Worm (Caenorhabditis elegans) whole organism, L3 larva: Measurements from ENCODE around the gene Y9C2UA.1.

Source experiments
- R02D3.7 ChIP-seq: fragments of 150-350 bp; optimal IDR thresholded peaks from 2 replicates; lab custom pipeline; 2014; ENCODE audit warnings: missing biosample characterization, missing genetic modification characterization
- ZK546.5 ChIP-seq: sonication (generic microtip); optimal IDR thresholded peaks from 2 replicates; lab custom pipeline; 2017; ENCODE audit warnings: missing biosample characterization, missing genetic modification characterization
- aly-2 ChIP-seq: fragments of 150-350 bp; optimal IDR thresholded peaks from 2 replicates; lab custom pipeline; 2014; ENCODE audit warnings: missing biosample characterization, missing genetic modification characterization
- ama-1 ChIP-seq: fragments of 150-350 bp; optimal IDR thresholded peaks from 2 replicates; lab custom pipeline; 2018
- ceh-16 ChIP-seq: sonication (generic microtip); optimal IDR thresholded peaks from 2 replicates; lab custom pipeline; 2017; ENCODE audit warnings: missing biosample characterization, missing genetic modification characterization
- ceh-82 ChIP-seq: fragments of 150-350 bp; optimal IDR thresholded peaks from 2 replicates; lab custom pipeline; 2014; ENCODE audit warnings: missing biosample characterization, missing genetic modification characterization
- ceh-9 ChIP-seq: sonication (generic microtip); optimal IDR thresholded peaks from 2 replicates; lab custom pipeline; 2018; ENCODE audit warnings: missing biosample characterization, missing genetic modification characterization
- egl-27 ChIP-seq: sonication (generic microtip); optimal IDR thresholded peaks from 4 replicates; lab custom pipeline; 2017; ENCODE audit warnings: missing biosample characterization, missing genetic modification reagents, missing genetic modification characterization
- egl-5 ChIP-seq: fragments of 150-350 bp; optimal IDR thresholded peaks from 2 replicates; lab custom pipeline; 2017; ENCODE audit warnings: missing biosample characterization, missing genetic modification reagents, missing genetic modification characterization, inconsistent platforms
- elt-1 ChIP-seq: fragments of 150-350 bp; optimal IDR thresholded peaks from 2 replicates; lab custom pipeline; 2014; ENCODE audit warnings: missing biosample characterization, missing genetic modification characterization
- elt-2 ChIP-seq: sonication (generic microtip); optimal IDR thresholded peaks from 2 replicates; lab custom pipeline; 2016; ENCODE audit warnings: missing genetic modification reagents, mild to moderate bottlenecking, missing genetic modification characterization, missing compliant biosample characterization
- elt-3 ChIP-seq, 3 experiments: fragments of 150-350 bp in 1 of 3; sonication (generic microtip) in 2 of 3; optimal IDR thresholded peaks; 2 replicates in 2 of 3; 4 replicates in 1 of 3; lab custom pipeline; 2014 to 2017; ENCODE audit warnings: missing biosample characterization in 3 of 3, missing genetic modification characterization in 3 of 3
- fkh-2 ChIP-seq: fragments of 150-350 bp; optimal IDR thresholded peaks from 2 replicates; lab custom pipeline; 2014; ENCODE audit warnings: missing biosample characterization, missing genetic modification reagents, missing genetic modification characterization
- fos-1 ChIP-seq: fragments of 150-350 bp; optimal IDR thresholded peaks from 2 replicates; lab custom pipeline; 2014; ENCODE audit warnings: missing biosample characterization, missing genetic modification characterization
- hmg-11 ChIP-seq: sonication (generic microtip); optimal IDR thresholded peaks from 2 replicates; lab custom pipeline; 2016; ENCODE audit warnings: missing genetic modification characterization, missing compliant biosample characterization
- jun-1 ChIP-seq: fragments of 150-350 bp; optimal IDR thresholded peaks from 2 replicates; lab custom pipeline; 2014; ENCODE audit warnings: missing biosample characterization, missing genetic modification reagents, missing genetic modification characterization
- lin-15B ChIP-seq: fragments of 150-350 bp; optimal IDR thresholded peaks from 2 replicates; lab custom pipeline; 2014; ENCODE audit warnings: missing biosample characterization, missing genetic modification characterization
- lin-39 ChIP-seq: fragments of 150-350 bp; optimal IDR thresholded peaks from 2 replicates; lab custom pipeline; 2018; ENCODE audit warnings: missing biosample characterization, missing genetic modification reagents, missing genetic modification characterization
- lsy-12 ChIP-seq: sonication (generic microtip); optimal IDR thresholded peaks from 2 replicates; lab custom pipeline; 2016; ENCODE audit warnings: mild to moderate bottlenecking, missing genetic modification characterization, missing compliant biosample characterization
- mml-1 ChIP-seq: fragments of 150-350 bp; sonication (generic microtip); optimal IDR thresholded peaks from 3 replicates; lab custom pipeline; 2014; ENCODE audit warnings: missing biosample characterization, missing genetic modification characterization
- nfya-1 ChIP-seq: sonication (generic microtip); optimal IDR thresholded peaks from 2 replicates; lab custom pipeline; 2017; ENCODE audit warnings: missing genetic modification characterization, mild to moderate bottlenecking, missing compliant biosample characterization, antibody characterized with exemption, moderate library complexity; ENCODE audit not compliant: insufficient read depth
- nhr-11 ChIP-seq: fragments of 150-350 bp; optimal IDR thresholded peaks from 2 replicates; lab custom pipeline; 2014; ENCODE audit warnings: missing biosample characterization, missing genetic modification characterization
- nhr-23 ChIP-seq: fragments of 150-350 bp; optimal IDR thresholded peaks from 2 replicates; lab custom pipeline; 2014; ENCODE audit warnings: missing biosample characterization, missing genetic modification reagents, missing genetic modification characterization
- nhr-237 ChIP-seq: fragments of 150-350 bp; optimal IDR thresholded peaks from 2 replicates; lab custom pipeline; 2014; ENCODE audit warnings: missing biosample characterization, missing genetic modification characterization
- nhr-25 ChIP-seq: sonication (generic microtip); optimal IDR thresholded peaks from 2 replicates; lab custom pipeline; 2017; ENCODE audit warnings: missing biosample characterization, missing genetic modification characterization
- nhr-43 ChIP-seq: sonication (generic microtip); optimal IDR thresholded peaks from 2 replicates; lab custom pipeline; 2016; ENCODE audit warnings: mild to moderate bottlenecking, missing genetic modification characterization, missing compliant biosample characterization; ENCODE audit not compliant: poor library complexity, severe bottlenecking
- nhr-67 ChIP-seq: fragments of 150-350 bp; optimal IDR thresholded peaks from 2 replicates; lab custom pipeline; 2014; ENCODE audit warnings: missing biosample characterization, missing genetic modification characterization
- pha-4 ChIP-seq: fragments of 150-350 bp; optimal IDR thresholded peaks from 2 replicates; lab custom pipeline; 2014; ENCODE audit warnings: missing biosample characterization, missing genetic modification reagents, missing genetic modification characterization
- pqm-1 ChIP-seq: fragments of 150-350 bp; optimal IDR thresholded peaks from 2 replicates; lab custom pipeline; 2017; ENCODE audit warnings: missing biosample characterization, missing genetic modification characterization, inconsistent platforms
- sea-2 ChIP-seq: fragments of 150-350 bp; sonication (generic microtip); optimal IDR thresholded peaks from 4 replicates; lab custom pipeline; 2014; ENCODE audit warnings: missing biosample characterization, missing genetic modification reagents, missing genetic modification characterization
- skn-1 ChIP-seq: fragments of 150-350 bp; optimal IDR thresholded peaks from 2 replicates; lab custom pipeline; 2014; ENCODE audit warnings: missing biosample characterization, missing genetic modification characterization
- snpc-4 ChIP-seq: fragments of 150-350 bp; optimal IDR thresholded peaks from 2 replicates; lab custom pipeline; 2014; ENCODE audit warnings: missing biosample characterization, missing genetic modification characterization
- tbx-2 ChIP-seq: sonication (generic microtip); optimal IDR thresholded peaks from 2 replicates; lab custom pipeline; 2016; ENCODE audit warnings: mild to moderate bottlenecking, missing genetic modification characterization, missing compliant biosample characterization
- unc-62 ChIP-seq: fragments of 150-350 bp; sonication (generic microtip); optimal IDR thresholded peaks from 4 replicates; lab custom pipeline; 2014; ENCODE audit warnings: missing biosample characterization, missing genetic modification reagents, missing genetic modification characterization
- ztf-11 ChIP-seq: fragments of 150-350 bp; optimal IDR thresholded peaks from 2 replicates; lab custom pipeline; 2014; ENCODE audit warnings: missing biosample characterization, missing genetic modification characterization
- ztf-4 ChIP-seq: fragments of 150-350 bp; optimal IDR thresholded peaks from 2 replicates; lab custom pipeline; 2014; ENCODE audit warnings: missing biosample characterization, missing genetic modification characterization

Y9C2UA.1 gene

ce11 chrII:9171466-9172187 is 32.2 kb downstream of the Y9C2UA.1 start:
- TF ChIP-seq nhr-23 (tag; lab: Kevin White, UChicago): no peak
- TF ChIP-seq, all 47 proteins: peak for 0

DNA sequence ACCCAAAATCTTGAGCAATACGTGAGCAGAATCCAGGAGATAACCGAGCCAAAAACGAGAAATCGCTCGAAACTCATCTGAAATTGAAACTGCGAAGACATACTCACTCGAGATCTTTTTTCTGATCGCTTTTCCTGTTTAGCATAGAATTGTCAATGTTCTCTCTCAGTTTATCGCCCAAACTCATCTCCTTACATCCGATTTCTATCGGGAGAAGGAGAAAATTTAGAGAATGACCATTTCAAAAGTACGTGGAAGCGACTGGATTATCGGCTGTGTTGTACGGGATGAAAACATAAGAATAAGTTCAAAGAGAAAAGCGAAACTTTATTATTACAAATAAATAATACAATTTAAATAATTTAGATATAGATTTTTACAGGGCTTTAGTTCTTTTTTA is 33.4 kb downstream of the Y9C2UA.1 start, which contains the start of gene T23G7.2:
Gene T23G7.2 (minus strand): TSS at position 101 of the 400 bp plus-strand sequence.
- TF ChIP-seq lin-39 (no peak), tbx-2 (tag; lab: Kevin White, UChicago) (no peak), nfya-1 (tag; lab: Kevin White, UChicago) (no peak), ztf-11 (tag; lab: Kevin White, UChicago) (no peak)

ce11 chrII:9173471-9173870 is 34.0 kb downstream of the Y9C2UA.1 start:
- TF ChIP-seq nhr-43 (tag; lab: Kevin White, UChicago) (no peak), pha-4 (tag; lab: Kevin White, UChicago) (no peak), snpc-4 (tag; lab: Kevin White, UChicago) (no peak), ama-1 (lab: Kevin White, UChicago) (no peak), R02D3.7 (no peak), nhr-25 (tag; lab: Kevin White, UChicago) (no peak), ceh-9 (tag; lab: Kevin White, UChicago) (no peak), pqm-1 (tag; lab: Kevin White, UChicago) (no peak), aly-2 (tag; lab: Kevin White, UChicago) (no peak), nhr-11 (tag; lab: Kevin White, UChicago) (no peak), tbx-2 (tag; lab: Kevin White, UChicago) (no peak), fkh-2 (tag; lab: Kevin White, UChicago) (no peak), ztf-11 (tag; lab: Kevin White, UChicago) (no peak), lin-39 (no peak), elt-1 (tag; lab: Kevin White, UChicago) (no peak), mml-1 (tag; lab: Kevin White, UChicago) (no peak), skn-1 (tag; lab: Kevin White, UChicago) (no peak), ztf-4 (no peak), egl-27 (no peak), ceh-16 (tag; lab: Kevin White, UChicago) (no peak)

DNA sequence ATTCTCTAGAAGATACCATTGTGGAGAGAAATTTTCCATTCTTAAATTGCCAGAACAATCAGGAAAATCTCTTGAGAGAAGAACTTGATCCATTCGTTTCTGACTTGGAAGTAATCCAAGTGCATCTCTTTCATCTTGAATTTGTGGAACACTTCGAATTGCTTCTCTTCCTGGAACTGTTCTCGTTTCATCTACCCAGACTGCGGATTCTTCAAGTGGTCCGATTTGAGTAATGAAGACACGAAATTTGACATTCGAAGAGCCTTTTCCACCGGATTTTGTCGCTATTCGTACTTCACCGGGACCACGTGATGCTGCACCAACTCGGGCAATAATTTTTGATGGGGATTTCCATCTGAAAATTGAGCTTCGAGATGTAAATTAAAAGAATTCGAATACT is 37.1 kb downstream of the Y9C2UA.1 start:
- TF ChIP-seq aly-2 (tag; lab: Kevin White, UChicago) (no peak), elt-3 (tag; optimal IDR thresholded peaks at IDR 0.05; lab: Kevin White, UChicago) (no peak), ceh-9 (tag; lab: Kevin White, UChicago) (no peak), nhr-25 (tag; lab: Kevin White, UChicago) (no peak), skn-1 (tag; lab: Kevin White, UChicago) (no peak), ZK546.5 (tag; lab: Kevin White, UChicago) (no peak), lin-15B (tag; lab: Kevin White, UChicago) (no peak), snpc-4 (tag; lab: Kevin White, UChicago) (no peak), nhr-237 (no peak), sea-2 (no peak), pqm-1 (tag; lab: Kevin White, UChicago) (no peak)
- TF ChIP-seq, all 47 proteins: peak for 0

DNA sequence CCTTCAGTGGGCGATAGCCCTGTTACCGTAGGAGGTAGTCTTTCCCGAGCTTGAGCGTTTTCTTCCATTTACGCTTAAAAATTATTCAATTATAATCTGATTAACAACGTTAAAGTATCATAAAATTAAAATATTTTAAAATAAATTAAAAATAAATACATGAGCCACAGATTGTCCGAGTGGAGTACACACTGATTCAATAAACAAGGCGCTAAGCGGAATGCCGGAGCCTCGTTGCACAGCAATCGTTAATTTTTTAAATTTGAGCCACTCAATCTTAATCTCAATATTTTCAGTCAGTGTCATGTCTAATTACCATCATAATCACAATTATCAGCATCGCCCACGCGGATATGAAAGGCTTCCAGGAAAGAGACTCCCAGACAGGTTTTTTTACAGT is 37.6 kb downstream of the Y9C2UA.1 start, which contains the start of the genes sec-5 and pir-1:
Gene sec-5 (minus strand): TSS at position 73 of the 400 bp plus-strand sequence.
Gene pir-1 (plus strand): TSS at position 221 of the 400 bp plus-strand sequence.
- TF ChIP-seq nhr-67 (tag; lab: Kevin White, UChicago) (no peak), ceh-82 (tag; lab: Kevin White, UChicago) (no peak), ceh-16 (tag; lab: Kevin White, UChicago) (no peak), lsy-12 (tag; lab: Kevin White, UChicago) (no peak), lin-15B (tag; lab: Kevin White, UChicago) (peak; percentile 58), pha-4 (tag; lab: Kevin White, UChicago) (peak; percentile 82), nhr-11 (tag; lab: Kevin White, UChicago) (no peak), fos-1 (no peak), elt-2 (tag; lab: Kevin White, UChicago) (peak; percentile 16), lin-39 (peak; percentile 48), nfya-1 (tag; lab: Kevin White, UChicago) (peak; percentile 45), egl-5 (peak; percentile 40), elt-1 (tag; lab: Kevin White, UChicago) (no peak), mml-1 (tag; lab: Kevin White, UChicago) (no peak), nhr-237 (no peak), pqm-1 (tag; lab: Kevin White, UChicago) (no peak), snpc-4 (tag; lab: Kevin White, UChicago) (no peak), jun-1 (tag; lab: Kevin White, UChicago) (no peak), hmg-11 (tag; lab: Kevin White, UChicago) (peak; percentile 23), unc-62 (no peak), ZK546.5 (tag; lab: Kevin White, UChicago) (no peak)
